Worm (Caenorhabditis elegans) whole organism, L3 larva: ENCODE data around the gene T25D1.2.

Experiments
- ceh-82 ChIP-seq: fragments of 150-350 bp; optimal IDR thresholded peaks from 2 replicates; lab custom pipeline; 2014; ENCODE audit warnings: missing biosample characterization, missing genetic modification characterization
- jun-1 ChIP-seq: fragments of 150-350 bp; optimal IDR thresholded peaks from 2 replicates; lab custom pipeline; 2014; ENCODE audit warnings: missing biosample characterization, missing genetic modification reagents, missing genetic modification characterization
- lin-15B ChIP-seq: fragments of 150-350 bp; optimal IDR thresholded peaks from 2 replicates; lab custom pipeline; 2014; ENCODE audit warnings: missing biosample characterization, missing genetic modification characterization
- nhr-23 ChIP-seq: fragments of 150-350 bp; optimal IDR thresholded peaks from 2 replicates; lab custom pipeline; 2014; ENCODE audit warnings: missing biosample characterization, missing genetic modification reagents, missing genetic modification characterization
- nhr-28 ChIP-seq: fragments of 150-350 bp; optimal IDR thresholded peaks from 2 replicates; lab custom pipeline; 2014; ENCODE audit warnings: missing biosample characterization, missing genetic modification characterization
- nhr-76 ChIP-seq: fragments of 150-350 bp; sonication (generic microtip); optimal IDR thresholded peaks from 5 replicates; lab custom pipeline; 2014; ENCODE audit warnings: missing biosample characterization, missing genetic modification characterization
- pqm-1 ChIP-seq: fragments of 150-350 bp; optimal IDR thresholded peaks from 2 replicates; lab custom pipeline; 2017; ENCODE audit warnings: missing biosample characterization, missing genetic modification characterization, inconsistent platforms
- skn-1 ChIP-seq: fragments of 150-350 bp; optimal IDR thresholded peaks from 2 replicates; lab custom pipeline; 2014; ENCODE audit warnings: missing biosample characterization, missing genetic modification characterization

DNA sequence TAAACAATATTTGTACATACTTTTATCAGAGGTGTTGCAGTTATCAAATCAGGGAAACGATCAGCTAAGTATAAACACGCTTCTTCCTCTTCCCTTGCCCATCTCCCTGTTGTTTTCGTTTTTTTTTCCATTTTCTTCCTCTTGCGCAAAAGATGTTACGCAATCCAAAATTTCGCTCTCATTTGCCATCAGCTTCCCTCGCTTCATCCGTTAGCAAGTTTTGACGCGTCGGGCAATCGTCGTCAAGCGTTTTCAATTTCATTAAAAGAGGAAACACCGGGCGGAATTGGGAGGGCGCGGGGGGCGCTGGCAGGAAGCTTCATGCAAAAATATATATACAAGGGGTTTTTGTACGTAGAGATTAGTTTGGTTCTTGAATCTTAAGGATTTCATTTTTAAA is 14.6 kb downstream of the T25D1.2 start:
- no peak for TF ChIP-seq nhr-76 (tag; lab: Kevin White, UChicago)
- no peak for TF ChIP-seq nhr-23
- no peak for TF ChIP-seq jun-1 (tag; lab: Kevin White, UChicago)
- TF ChIP-seq ceh-82 (tag; lab: Kevin White, UChicago): no peak
- no peak for TF ChIP-seq skn-1 (tag; lab: Kevin White, UChicago)
- TF ChIP-seq pqm-1 (tag; lab: Kevin White, UChicago): no peak
- no peak for TF ChIP-seq lin-15B (tag; lab: Kevin White, UChicago)
- TF ChIP-seq nhr-28 (tag; lab: Kevin White, UChicago): no peak
